Worm (Caenorhabditis elegans) whole organism, young adult: ENCODE measurements around the gene fbxa-115.

Experiments
- B0035.1 ChIP-seq: sonication (generic microtip); optimal IDR thresholded peaks from 2 replicates; lab custom pipeline; 2016; ENCODE audit warnings: missing genetic modification characterization, mild to moderate bottlenecking, missing compliant biosample characterization, missing genotype, missing genetic modification reagents
- C17E4.6 ChIP-seq: fragments of 200-800 bp; sonication (Bioruptor generic); IDR thresholded peaks from 2 replicates; pipeline ENCODE4 v1.3.6; 2022; ENCODE audit warnings: missing genetic modification reagents, missing genetic modification characterization, missing compliant biosample characterization
- D2030.7 ChIP-seq: fragments of 200-800 bp; sonication (Bioruptor generic); IDR thresholded peaks from 2 replicates; pipeline ENCODE4 v1.3.6; 2022; ENCODE audit warnings: missing genetic modification reagents, missing genetic modification characterization, missing compliant biosample characterization
- F10E7.11 ChIP-seq: sonication (generic microtip); optimal IDR thresholded peaks from 2 replicates; lab custom pipeline; 2017; ENCODE audit warnings: mild to moderate bottlenecking, missing genetic modification characterization, moderate library complexity, missing compliant biosample characterization
- F57C9.4 ChIP-seq: sonication (generic microtip); optimal IDR thresholded peaks from 2 replicates; lab custom pipeline; 2017; ENCODE audit warnings: mild to moderate bottlenecking, missing genetic modification characterization, missing compliant biosample characterization
- K11D2.4 ChIP-seq: fragments of 200-800 bp; sonication (Bioruptor generic); IDR thresholded peaks from 2 replicates; pipeline ENCODE4 v1.3.6; 2022; ENCODE audit warnings: missing genetic modification reagents, missing genetic modification characterization, missing compliant biosample characterization
- T26A5.8 ChIP-seq: sonication (generic microtip); optimal IDR thresholded peaks from 2 replicates; lab custom pipeline; 2016; ENCODE audit warnings: missing genetic modification characterization, missing compliant biosample characterization
- Y53F4B.3 ChIP-seq: fragments of 200-800 bp; sonication (Bioruptor generic); IDR thresholded peaks from 2 replicates; pipeline ENCODE4 v1.3.6; 2022; ENCODE audit warnings: missing genetic modification reagents, missing genetic modification characterization, missing compliant biosample characterization
- Y53G8AR.9 ChIP-seq: fragments of 200-800 bp; sonication (Bioruptor generic); conservative IDR thresholded peaks from 2 replicates; pipeline ENCODE4 v1.3.6; 2022; ENCODE audit warnings: missing genetic modification reagents, missing genetic modification characterization, missing compliant biosample characterization
- Y56A3A.18 ChIP-seq: fragments of 200-800 bp; sonication (Bioruptor generic); IDR thresholded peaks from 2 replicates; pipeline ENCODE4 v1.3.6; 2022; ENCODE audit warnings: missing genetic modification reagents, missing genetic modification characterization, missing compliant biosample characterization
- Y95B8A.8 ChIP-seq: fragments of 200-800 bp; sonication (Bioruptor generic); IDR thresholded peaks from 2 replicates; pipeline ENCODE4 v1.3.6; 2022; ENCODE audit warnings: missing genetic modification reagents, missing genetic modification characterization, missing compliant biosample characterization
- ZK185.1 ChIP-seq: sonication (generic microtip); optimal IDR thresholded peaks from 2 replicates; lab custom pipeline; 2016; ENCODE audit warnings: mild to moderate bottlenecking, missing genetic modification characterization, missing compliant biosample characterization; ENCODE audit not compliant: poor library complexity, severe bottlenecking
- ama-1 ChIP-seq, 3 experiments: fragments of 150-350 bp in 1 of 3; sonication (generic microtip) in 2 of 3; optimal IDR thresholded peaks; 2 replicates each; lab custom pipeline; 2014 to 2018; ENCODE audit warnings: missing biosample characterization in 2 of 3, missing genetic modification characterization in 2 of 3, missing genetic modification reagents in 2 of 3
- aptf-3 ChIP-seq: fragments of 200-800 bp; sonication (Bioruptor generic); IDR thresholded peaks from 2 replicates; pipeline ENCODE4 v1.3.6; 2022; ENCODE audit warnings: missing genetic modification characterization, missing compliant biosample characterization
- attf-3 ChIP-seq: fragments of 200-800 bp; sonication (Bioruptor generic); conservative IDR thresholded peaks from 2 replicates; pipeline ENCODE4 v1.3.6; 2022; ENCODE audit warnings: missing genetic modification reagents, missing genetic modification characterization, missing compliant biosample characterization
- attf-5 ChIP-seq: fragments of 200-800 bp; sonication (Bioruptor generic); optimal IDR thresholded peaks from 2 replicates; lab custom pipeline; 2018; ENCODE audit warnings: mild to moderate bottlenecking, missing genetic modification characterization, missing compliant biosample characterization
- attf-6 ChIP-seq: fragments of 200-800 bp; sonication (Bioruptor generic); IDR thresholded peaks from 2 replicates; pipeline ENCODE4 v1.3.6; 2022; ENCODE audit warnings: missing genetic modification reagents, missing genetic modification characterization, missing compliant biosample characterization
- bed-1 ChIP-seq: fragments of 200-800 bp; sonication (Bioruptor generic); IDR thresholded peaks from 2 replicates; pipeline ENCODE4 v1.3.6; 2022; ENCODE audit warnings: missing genetic modification reagents, missing genetic modification characterization, missing compliant biosample characterization
- ceh-27 ChIP-seq: fragments of 200-800 bp; sonication (Bioruptor generic); optimal IDR thresholded peaks from 2 replicates; lab custom pipeline; 2018; ENCODE audit warnings: mild to moderate bottlenecking, missing genetic modification characterization, moderate library complexity, missing compliant biosample characterization
- ceh-58 ChIP-seq: fragments of 200-800 bp; sonication (Bioruptor generic); IDR thresholded peaks from 2 replicates; pipeline ENCODE4 v1.3.6; 2022; ENCODE audit warnings: missing genetic modification characterization, missing compliant biosample characterization
- ceh-79 ChIP-seq: sonication (generic microtip); optimal IDR thresholded peaks from 2 replicates; lab custom pipeline; 2017; ENCODE audit warnings: mild to moderate bottlenecking, missing genetic modification characterization, missing compliant biosample characterization
- ekl-4 ChIP-seq: fragments of 200-800 bp; sonication (Bioruptor generic); IDR thresholded peaks from 2 replicates; pipeline ENCODE4 v1.3.6; 2022; ENCODE audit warnings: missing genetic modification reagents, missing genetic modification characterization, missing compliant biosample characterization
- ets-4 ChIP-seq: fragments of 200-800 bp; sonication (Bioruptor generic); optimal IDR thresholded peaks from 2 replicates; lab custom pipeline; 2018; ENCODE audit warnings: mild to moderate bottlenecking, missing genetic modification characterization, missing compliant biosample characterization
- gei-17 ChIP-seq: fragments of 200-800 bp; sonication (Bioruptor generic); optimal IDR thresholded peaks from 2 replicates; lab custom pipeline; 2018; ENCODE audit warnings: mild to moderate bottlenecking, missing genetic modification characterization, missing compliant biosample characterization
- him-1 ChIP-seq: sonication (generic microtip); optimal IDR thresholded peaks from 2 replicates; lab custom pipeline; 2016; ENCODE audit warnings: missing genotype, missing genetic modification reagents, missing genetic modification characterization, missing compliant biosample characterization
- hlh-26 ChIP-seq: fragments of 200-800 bp; sonication (Bioruptor generic); conservative IDR thresholded peaks from 2 replicates; pipeline ENCODE4 v1.3.6; 2022; ENCODE audit warnings: missing genetic modification reagents, missing genetic modification characterization, missing compliant biosample characterization
- hsf-1 ChIP-seq: fragments of 200-800 bp; sonication (Bioruptor generic); IDR thresholded peaks from 2 replicates; pipeline ENCODE4 v1.3.6; 2022; ENCODE audit warnings: missing genetic modification reagents, missing genetic modification characterization, missing compliant biosample characterization
- lin-35 ChIP-seq, 3 experiments: fragments of 150-350 bp in 2 of 3; sonication (generic microtip) in 1 of 3; optimal IDR thresholded peaks; 2 replicates each; lab custom pipeline; 2014 to 2018; ENCODE audit warnings: missing biosample characterization in 3 of 3, missing genetic modification characterization in 3 of 3, missing genetic modification reagents in 3 of 3
- pbrm-1 ChIP-seq: fragments of 200-800 bp; sonication (Bioruptor generic); IDR thresholded peaks from 2 replicates; pipeline ENCODE4 v1.3.6; 2022; ENCODE audit warnings: missing genetic modification reagents, missing genetic modification characterization, missing compliant biosample characterization
- pha-4 ChIP-seq: fragments of 150-350 bp; sonication (generic microtip); optimal IDR thresholded peaks from 2 replicates; lab custom pipeline; 2014; ENCODE audit warnings: missing biosample characterization, missing genetic modification reagents, missing genetic modification characterization
- rec-8 ChIP-seq, 2 experiments: sonication (generic microtip); optimal IDR thresholded peaks; 2 replicates each; lab custom pipeline; 2016; ENCODE audit warnings: mild to moderate bottlenecking in 2 of 2, missing genetic modification characterization in 2 of 2, missing genetic modification reagents in 2 of 2, missing genotype in 2 of 2, missing biosample characterization in 1 of 2, missing compliant biosample characterization in 1 of 2, moderate library complexity in 1 of 2
- snpc-1.3 ChIP-seq: sonication (generic microtip); optimal IDR thresholded peaks from 2 replicates; lab custom pipeline; 2017; ENCODE audit warnings: missing genetic modification characterization, mild to moderate bottlenecking, missing compliant biosample characterization, antibody characterized with exemption, moderate library complexity, missing genotype, missing genetic modification reagents; ENCODE audit not compliant: insufficient read depth
- tbp1 ChIP-seq: fragments of 200-800 bp; sonication (Bioruptor generic); optimal IDR thresholded peaks from 2 replicates; lab custom pipeline; 2018; ENCODE audit warnings: mild to moderate bottlenecking, missing genetic modification characterization, missing compliant biosample characterization
- tlf-1 ChIP-seq: fragments of 200-800 bp; sonication (Bioruptor generic); optimal IDR thresholded peaks from 2 replicates; lab custom pipeline; 2018; ENCODE audit warnings: mild to moderate bottlenecking, missing genetic modification characterization, missing compliant biosample characterization
- unc-130 ChIP-seq: sonication (generic microtip); optimal IDR thresholded peaks from 2 replicates; lab custom pipeline; 2016; ENCODE audit warnings: missing genetic modification reagents, missing genetic modification characterization, missing compliant biosample characterization
- unc-62 ChIP-seq: fragments of 150-350 bp; optimal IDR thresholded peaks from 2 replicates; lab custom pipeline; 2014; ENCODE audit warnings: missing biosample characterization, missing genetic modification reagents, missing genetic modification characterization
- ztf-18 ChIP-seq: sonication (generic microtip); optimal IDR thresholded peaks from 2 replicates; lab custom pipeline; 2016; ENCODE audit warnings: missing genotype, mild to moderate bottlenecking, missing genetic modification characterization, missing compliant biosample characterization
- ztf-25 ChIP-seq: fragments of 200-800 bp; sonication (Bioruptor generic); IDR thresholded peaks from 2 replicates; pipeline ENCODE4 v1.3.6; 2022; ENCODE audit warnings: missing genetic modification reagents, missing genetic modification characterization, missing compliant biosample characterization

The fbxa-115 gene

DNA sequence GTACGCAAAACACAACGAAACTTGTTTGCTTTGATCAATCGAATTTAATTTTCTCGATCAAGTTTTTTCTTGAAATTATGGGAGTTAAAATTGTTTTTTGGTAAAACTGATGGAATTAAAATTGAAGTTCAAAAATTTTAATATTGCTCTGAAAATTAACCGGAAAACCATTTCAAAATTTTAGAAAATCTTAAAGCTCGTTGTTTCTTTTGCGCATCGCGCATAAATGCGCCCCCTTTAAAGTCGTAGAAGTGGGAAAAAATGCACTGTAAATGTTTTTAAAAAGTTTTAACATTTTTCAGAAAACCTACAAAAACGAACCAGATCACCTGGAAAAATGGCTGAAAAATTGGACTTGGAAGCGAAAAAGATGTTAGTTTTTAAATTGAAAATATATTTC lies 11.1 kb upstream of the fbxa-115 start, which contains the start of gene fbxa-113:
Gene fbxa-113 (plus strand): TSS at position 301 of the 400 bp plus-strand sequence.
- no peak for TF ChIP-seq K11D2.4 (GFP tag; lab: Robert Waterston, UW)
- peak; percentile 39 for TF ChIP-seq him-1 (tag; lab: Kevin White, UChicago)

DNA sequence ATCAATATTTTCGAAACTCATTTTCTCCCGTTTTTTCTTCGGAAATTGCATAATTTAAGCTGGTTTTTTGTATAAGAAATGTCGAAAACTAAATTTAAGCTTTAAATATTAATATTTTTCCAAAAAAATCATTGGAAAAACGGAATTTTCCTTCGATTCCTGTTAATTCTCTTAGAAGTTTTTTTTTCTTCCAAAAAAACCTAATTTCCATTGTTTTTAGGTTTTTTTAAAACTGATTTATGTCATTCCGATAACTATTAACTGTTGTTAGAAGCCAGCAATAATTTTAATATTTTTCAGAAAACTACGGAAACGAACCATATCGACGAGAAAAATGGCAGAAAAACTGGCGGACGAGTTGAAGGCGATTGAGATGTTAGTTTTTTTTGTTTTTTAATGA lies 9.4 kb upstream of the fbxa-115 start, which contains the start of gene fbxa-114:
Gene fbxa-114 (plus strand): TSS at position 301 of the 400 bp plus-strand sequence.
- no peak for TF ChIP-seq bed-1 (GFP tag; lab: Robert Waterston, UW)
- TF ChIP-seq B0035.1 = no peak
- TF ChIP-seq Y53F4B.3 (GFP tag; lab: Robert Waterston, UW) = no peak
- no peak for TF ChIP-seq ztf-25 (GFP tag; lab: Robert Waterston, UW)
- TF ChIP-seq gei-17 = no peak
- TF ChIP-seq F10E7.11 (tag; lab: Kevin White, UChicago) = no peak
- TF ChIP-seq unc-130 (GFP tag; lab: Kevin White, UChicago) = no peak

DNA sequence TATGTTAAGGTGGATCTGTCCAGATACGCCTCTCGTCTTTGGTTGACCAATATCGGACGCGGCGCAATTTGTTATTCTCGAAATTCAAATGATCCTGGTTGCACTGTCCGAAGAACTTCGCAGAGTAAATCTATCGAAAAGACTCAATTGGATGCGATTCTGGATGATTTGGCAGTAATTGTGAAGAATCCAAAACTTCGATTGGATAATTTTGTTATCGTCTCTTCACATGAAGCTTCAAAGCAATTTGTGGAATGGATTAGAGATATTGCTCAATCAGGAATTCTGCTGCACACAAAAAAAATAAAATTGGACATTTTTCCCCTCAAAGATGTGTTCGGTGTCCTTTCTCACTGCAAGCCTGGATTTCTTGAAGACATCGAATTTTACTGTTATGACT lies 7.7 kb upstream of the fbxa-115 start:
- TF ChIP-seq pbrm-1 (GFP tag; lab: Robert Waterston, UW) = no peak
- TF ChIP-seq snpc-1.3 (tag; lab: Kevin White, UChicago) = no peak
- no peak for TF ChIP-seq Y56A3A.18
- TF ChIP-seq ekl-4 (GFP tag; lab: Robert Waterston, UW) = no peak
- no peak for TF ChIP-seq pha-4 (tag; lab: Kevin White, UChicago)
- no peak for TF ChIP-seq ets-4 (GFP tag; lab: Kevin White, UChicago)
- TF ChIP-seq ZK185.1 (tag; lab: Kevin White, UChicago) = no peak
- TF ChIP-seq C17E4.6 (GFP tag; lab: Robert Waterston, UW) = no peak
- TF ChIP-seq ceh-27 (GFP tag; lab: Kevin White, UChicago) = no peak
- no peak for TF ChIP-seq attf-3 (GFP tag; lab: Robert Waterston, UW)
- TF ChIP-seq tbp1 = no peak
- no peak for TF ChIP-seq F57C9.4 (tag; lab: Kevin White, UChicago)
- TF ChIP-seq ceh-58 = no peak
- TF ChIP-seq tlf-1 = no peak
- TF ChIP-seq ama-1 (optimal IDR thresholded peaks at IDR 0.05; lab: Kevin White, UChicago) = no peak
- no peak for TF ChIP-seq ama-1 (GFP tag; optimal IDR thresholded peaks at IDR 0.05; lab: Kevin White, UChicago)
- no peak for TF ChIP-seq T26A5.8
- no peak for TF ChIP-seq rec-8 (tag; optimal IDR thresholded peaks at IDR 0.05; lab: Kevin White, UChicago)
- TF ChIP-seq lin-35 (GFP tag; optimal IDR thresholded peaks at IDR 0.05; lab: Kevin White, UChicago) = no peak
- no peak for TF ChIP-seq B0035.1

DNA sequence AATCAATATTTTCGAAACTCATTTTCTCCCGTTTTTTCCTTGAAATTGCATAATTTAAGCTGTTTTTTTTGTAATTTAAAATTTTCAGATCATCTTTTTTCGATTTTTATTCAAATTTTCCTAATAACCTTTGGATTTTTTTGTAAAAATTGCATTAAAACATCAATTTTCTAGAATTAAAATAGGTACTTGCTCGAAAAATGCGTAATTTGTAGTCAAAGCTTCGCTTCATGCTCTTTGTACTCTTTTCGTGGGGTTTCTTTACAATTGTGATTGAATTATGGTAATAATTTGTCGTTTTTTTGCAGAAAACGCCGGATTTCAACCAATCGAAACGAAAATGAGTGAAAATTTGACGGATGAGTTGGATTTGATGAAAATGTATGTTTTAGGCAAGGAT lies 7.0 kb upstream of the fbxa-115 start, which contains the start of gene fog-2:
Gene fog-2 (plus strand): TSS at position 301 of the 400 bp plus-strand sequence.
- no peak for TF ChIP-seq lin-35 (GFP tag; optimal IDR thresholded peaks at IDR 0.05; lab: Kevin White, UChicago)
- no peak for TF ChIP-seq C17E4.6 (GFP tag; lab: Robert Waterston, UW)
- no peak for TF ChIP-seq Y53G8AR.9 (GFP tag; lab: Robert Waterston, UW)
- TF ChIP-seq D2030.7 (GFP tag; lab: Robert Waterston, UW) = no peak
- TF ChIP-seq ztf-18 (tag; lab: Kevin White, UChicago) = no peak
- TF ChIP-seq ceh-79 (tag; lab: Kevin White, UChicago) = no peak
- no peak for TF ChIP-seq hsf-1 (GFP tag; lab: Robert Waterston, UW)
- no peak for TF ChIP-seq Y53F4B.3 (GFP tag; lab: Robert Waterston, UW)
- no peak for TF ChIP-seq T26A5.8
- no peak for TF ChIP-seq Y95B8A.8
- no peak for TF ChIP-seq aptf-3
- TF ChIP-seq attf-6 = no peak
- no peak for TF ChIP-seq attf-5
- TF ChIP-seq ceh-27 (GFP tag; lab: Kevin White, UChicago) = no peak
- TF ChIP-seq hlh-26 (GFP tag; lab: Robert Waterston, UW) = no peak
- no peak for TF ChIP-seq unc-62 (GFP tag; lab: Kevin White, UChicago)
